Fruit fly (Drosophila melanogaster): ENCODE data around the gene slo.

Gene slo

dm6 chr3R:24654770-24655322 lies 7.4 kb upstream of the slo start, which contains the start of the genes CG31125 and CG6695:
CG31125 (minus strand) TSS chr3R:24654820.
CG6695 (plus strand) TSS chr3R:24655160.
- TF ChIP-seq CG32121 (GFP tag; IDR thresholded peaks at IDR 0.05) = no peak
- TF ChIP-seq Snoo (tag; optimal IDR thresholded peaks at IDR 0.05) = no peak
- TF ChIP-seq gl (tag; optimal IDR thresholded peaks at IDR 0.05) = no peak
- no peak for TF ChIP-seq CG8159 (tag; optimal IDR thresholded peaks at IDR 0.05)
- no peak for TF ChIP-seq CG4496 (GFP tag; IDR thresholded peaks at IDR 0.05)
- TF ChIP-seq CG14655 (GFP tag; optimal IDR thresholded peaks at IDR 0.05) = no peak
- TF ChIP-seq D1 (tag; optimal IDR thresholded peaks at IDR 0.05) = no peak
- peak; percentile 6 for TF ChIP-seq CG9948 (tag; optimal IDR thresholded peaks at IDR 0.05)
- TF ChIP-seq Pif1A (GFP tag; optimal IDR thresholded peaks at IDR 0.05) = no peak
- no peak for TF ChIP-seq fd96Ca (GFP tag; IDR thresholded peaks at IDR 0.05)
- TF ChIP-seq CG12605 (GFP tag; IDR thresholded peaks at IDR 0.05) = no peak
- no peak for TF ChIP-seq EcR (GFP tag; optimal IDR thresholded peaks at IDR 0.05)
- TF ChIP-seq CG15710 (tag; optimal IDR thresholded peaks at IDR 0.05) = peak; percentile 40

dm6 chr3R:24659173-24659846 lies 3.0 kb upstream of the slo start, which contains the start of gene CG31126:
CG31126 (plus strand) TSS chr3R:24659621.
- TF ChIP-seq EcR (GFP tag; optimal IDR thresholded peaks at IDR 0.05) (no peak), CG4496 (GFP tag; IDR thresholded peaks at IDR 0.05) (no peak), gl (tag; optimal IDR thresholded peaks at IDR 0.05) (no peak), D1 (tag; optimal IDR thresholded peaks at IDR 0.05) (no peak), CG9948 (tag; optimal IDR thresholded peaks at IDR 0.05) (no peak), rn (GFP tag; IDR thresholded peaks at IDR 0.05) (no peak), CG8159 (tag; optimal IDR thresholded peaks at IDR 0.05) (no peak), Ets98B (GFP tag; IDR thresholded peaks at IDR 0.05) (no peak), fd96Ca (GFP tag; IDR thresholded peaks at IDR 0.05) (no peak), CG15710 (tag; optimal IDR thresholded peaks at IDR 0.05) (no peak), Pif1A (GFP tag; optimal IDR thresholded peaks at IDR 0.05) (no peak), CG32121 (GFP tag; IDR thresholded peaks at IDR 0.05) (no peak), Snoo (tag; optimal IDR thresholded peaks at IDR 0.05) (no peak)

dm6 chr3R:24661679-24662411 lies 446 bp upstream of the slo start, which contains the start of gene Ppox:
Ppox (minus strand) TSS chr3R:24661851.
- no peak for TF ChIP-seq CG13204 (GFP tag; optimal IDR thresholded peaks at IDR 0.05)
- no peak for TF ChIP-seq Pif1B (GFP tag; optimal IDR thresholded peaks at IDR 0.05)
- TF ChIP-seq CG4496 (GFP tag; IDR thresholded peaks at IDR 0.05) = no peak
- TF ChIP-seq EcR (GFP tag; optimal IDR thresholded peaks at IDR 0.05) = no peak
- TF ChIP-seq Snoo (tag; optimal IDR thresholded peaks at IDR 0.05) = no peak
- TF ChIP-seq CG15710 (tag; optimal IDR thresholded peaks at IDR 0.05) = no peak
- TF ChIP-seq CG8159 (tag; optimal IDR thresholded peaks at IDR 0.05) = no peak
- no peak for TF ChIP-seq D1 (tag; optimal IDR thresholded peaks at IDR 0.05)
- TF ChIP-seq gl (tag; optimal IDR thresholded peaks at IDR 0.05) = no peak
- TF ChIP-seq Pif1A (GFP tag; optimal IDR thresholded peaks at IDR 0.05) = no peak
- no peak for TF ChIP-seq CG14655 (GFP tag; optimal IDR thresholded peaks at IDR 0.05)
- TF ChIP-seq rn (GFP tag; IDR thresholded peaks at IDR 0.05) = no peak
- no peak for TF ChIP-seq CG9948 (tag; optimal IDR thresholded peaks at IDR 0.05)
- no peak for TF ChIP-seq CG34367 (tag; optimal IDR thresholded peaks at IDR 0.05)
- no peak for TF ChIP-seq CG8301 (tag; optimal IDR thresholded peaks at IDR 0.05)
- no peak for TF ChIP-seq Ets98B (GFP tag; IDR thresholded peaks at IDR 0.05)

- TF ChIP-seq CG8301 (tag; optimal IDR thresholded peaks at IDR 0.05) (no peak), Snoo (tag; optimal IDR thresholded peaks at IDR 0.05) (no peak)
These were observed 753 bp downstream of the slo start for dm6 chr3R:24663044-24663443.

dm6 chr3R:24667538-24668207 lies 5.4 kb downstream of the slo start:
- peak; percentile 26; the same call in 1 of the 2 replicates for TF ChIP-seq Ets98B (GFP tag; IDR thresholded peaks at IDR 0.05)
- peak; percentile 15; the same call in 1 of the 3 replicates for TF ChIP-seq fd96Ca (GFP tag; IDR thresholded peaks at IDR 0.05)
- no peak for TF ChIP-seq CG4496 (GFP tag; IDR thresholded peaks at IDR 0.05)

dm6 chr3R:24671662-24672061 lies 9.4 kb downstream of the slo start:
- no peak for TF ChIP-seq CG17806 (tag; optimal IDR thresholded peaks at IDR 0.05)
- no peak for TF ChIP-seq CG12605 (GFP tag; IDR thresholded peaks at IDR 0.05)
- TF ChIP-seq D1 (tag; optimal IDR thresholded peaks at IDR 0.05) = no peak
- no peak for TF ChIP-seq CG8159 (tag; optimal IDR thresholded peaks at IDR 0.05)
- no peak for TF ChIP-seq rn (GFP tag; IDR thresholded peaks at IDR 0.05)
- TF ChIP-seq CG8301 (tag; optimal IDR thresholded peaks at IDR 0.05) = no peak
- TF ChIP-seq CG32121 (GFP tag; IDR thresholded peaks at IDR 0.05) = no peak
- TF ChIP-seq CG13204 (GFP tag; optimal IDR thresholded peaks at IDR 0.05) = no peak
- TF ChIP-seq EcR (GFP tag; optimal IDR thresholded peaks at IDR 0.05) = no peak
- TF ChIP-seq CG14655 (GFP tag; optimal IDR thresholded peaks at IDR 0.05) = no peak
- no peak for TF ChIP-seq CG9948 (tag; optimal IDR thresholded peaks at IDR 0.05)
- no peak for TF ChIP-seq Snoo (tag; optimal IDR thresholded peaks at IDR 0.05)
- no peak for TF ChIP-seq Pif1A (GFP tag; optimal IDR thresholded peaks at IDR 0.05)
